Fruit fly (Drosophila melanogaster) whole organism, embryonic: ENCODE data around the gene Ilp7.

ENCODE experiments used
- CG10274 ChIP-seq: fragments of 200-800 bp; sonication (Bioruptor generic); optimal IDR thresholded peaks from 3 replicates; lab custom pipeline; 2017; ENCODE audit warnings: missing biosample characterization, mild to moderate bottlenecking, missing genetic modification characterization
- CG1792 ChIP-seq: fragments of 200-800 bp; sonication (Bioruptor generic); optimal IDR thresholded peaks from 2 replicates; lab custom pipeline; 2016; ENCODE audit warnings: missing biosample characterization, missing genetic modification characterization
- CG1832 ChIP-seq: fragments of 200-800 bp; sonication (Bioruptor generic); optimal IDR thresholded peaks from 2 replicates; lab custom pipeline; 2017; ENCODE audit warnings: missing biosample characterization, mild to moderate bottlenecking, missing genetic modification characterization, inconsistent platforms
- emc ChIP-seq: fragments of 200-800 bp; sonication (Bioruptor generic); optimal IDR thresholded peaks from 2 replicates; lab custom pipeline; 2016; ENCODE audit warnings: missing biosample characterization, missing genetic modification characterization
- fu2 ChIP-seq: fragments of 200-800 bp; sonication (Bioruptor generic); optimal IDR thresholded peaks from 2 replicates; lab custom pipeline; 2016; ENCODE audit warnings: missing biosample characterization, missing genetic modification characterization
- lab ChIP-seq: fragments of 200-800 bp; sonication (Bioruptor generic); optimal IDR thresholded peaks from 3 replicates; lab custom pipeline; 2017; ENCODE audit warnings: missing biosample characterization, missing genetic modification characterization, mild to moderate bottlenecking, moderate library complexity, missing genetic modification reagents
- ro ChIP-seq: fragments of 200-800 bp; sonication (Bioruptor generic); IDR thresholded peaks from 2 replicates; pipeline ENCODE4 v1.3.6; 2022; ENCODE audit warnings: missing biosample characterization, missing genetic modification characterization
- slbo ChIP-seq: fragments of 200-800 bp; sonication (Bioruptor generic); IDR thresholded peaks from 2 replicates; pipeline ENCODE4 v1.3.6; 2022; ENCODE audit warnings: missing biosample characterization, missing genetic modification characterization
- sob ChIP-seq: fragments of 200-800 bp; sonication (Bioruptor generic); IDR thresholded peaks from 2 replicates; pipeline ENCODE4 v1.3.6; 2022; ENCODE audit warnings: missing biosample characterization, missing genetic modification characterization

DNA sequence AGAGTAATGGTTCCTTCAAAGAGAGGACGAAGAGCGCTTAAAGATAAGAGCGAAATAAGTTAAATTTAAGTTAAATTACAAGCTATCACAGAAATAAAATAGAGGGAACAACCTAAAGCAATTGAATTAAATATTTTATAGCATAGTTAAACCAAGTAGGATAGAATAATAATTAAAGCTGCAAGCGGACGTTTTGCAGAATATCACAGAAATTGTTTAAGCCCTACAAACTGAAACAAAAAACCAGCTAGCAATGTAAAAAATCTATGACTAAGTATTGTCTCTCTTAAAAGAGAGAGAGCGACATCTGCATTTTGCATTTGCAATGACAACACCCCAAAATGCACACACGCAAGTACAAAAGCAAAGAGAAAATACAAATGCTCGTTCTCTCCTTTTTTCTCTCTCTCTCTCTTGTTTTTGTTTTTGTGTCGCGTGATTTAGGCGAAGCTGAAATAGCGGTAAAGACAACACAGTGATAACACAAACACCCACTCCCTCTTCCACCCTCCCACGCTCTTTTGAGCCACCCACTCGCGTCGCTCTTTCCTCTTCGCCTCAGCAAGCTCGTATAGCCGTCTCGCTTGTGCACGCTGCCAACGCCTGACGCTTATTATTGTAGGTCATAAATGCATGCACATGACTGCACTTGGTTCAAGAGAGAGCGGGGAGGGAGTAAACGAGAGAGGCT lies 9.9 kb downstream of the Ilp7 start:
- no peak for TF ChIP-seq sob (GFP tag; lab: Robert Waterston, UW)
- peak; percentile 81 for TF ChIP-seq CG1832 (GFP tag; lab: Kevin White, UChicago)
- TF ChIP-seq CG1792 (GFP tag; lab: Kevin White, UChicago), result no peak
- no peak for TF ChIP-seq ro
- TF ChIP-seq lab (GFP tag; lab: Kevin White, UChicago), result no peak
- TF ChIP-seq emc (GFP tag; lab: Kevin White, UChicago), result no peak
- TF ChIP-seq fu2, result no peak
- no peak for TF ChIP-seq CG10274
- TF ChIP-seq slbo (GFP tag; lab: Robert Waterston, UW), result no peak
